Worm (Caenorhabditis elegans) whole organism, L2 larva: ENCODE data around the gene M70.5.

Experiments
- C34F6.9 ChIP-seq: fragments of 150-350 bp; optimal IDR thresholded peaks from 2 replicates; lab custom pipeline; 2014; ENCODE audit warnings: missing biosample characterization, missing genetic modification characterization
- F13H6.1 ChIP-seq: sonication (generic microtip); optimal IDR thresholded peaks from 2 replicates; lab custom pipeline; 2016; ENCODE audit warnings: missing genetic modification characterization, missing compliant biosample characterization
- R02D3.7 ChIP-seq: fragments of 150-350 bp; optimal IDR thresholded peaks from 2 replicates; lab custom pipeline; 2014; ENCODE audit warnings: missing biosample characterization, missing genetic modification characterization
- Y55F3AM.14 ChIP-seq: fragments of 200-800 bp; sonication (Bioruptor generic); optimal IDR thresholded peaks from 2 replicates; lab custom pipeline; 2018; ENCODE audit warnings: mild to moderate bottlenecking, missing genetic modification characterization, missing compliant biosample characterization
- ZK546.5 ChIP-seq: sonication (generic microtip); optimal IDR thresholded peaks from 2 replicates; lab custom pipeline; 2017; ENCODE audit warnings: missing biosample characterization, missing genetic modification characterization
- alr-1 ChIP-seq: fragments of 150-350 bp; optimal IDR thresholded peaks from 2 replicates; lab custom pipeline; 2014; ENCODE audit warnings: missing biosample characterization, missing genetic modification characterization
- aly-2 ChIP-seq: fragments of 150-350 bp; optimal IDR thresholded peaks from 2 replicates; lab custom pipeline; 2014; ENCODE audit warnings: missing biosample characterization, missing genetic modification characterization
- ama-1 ChIP-seq: fragments of 150-350 bp; optimal IDR thresholded peaks from 2 replicates; lab custom pipeline; 2018; ENCODE audit warnings: inconsistent platforms
- blmp-1 ChIP-seq: sonication (generic microtip); optimal IDR thresholded peaks from 2 replicates; lab custom pipeline; 2017; ENCODE audit warnings: missing genetic modification characterization, mild to moderate bottlenecking, missing compliant biosample characterization, antibody characterized with exemption, moderate library complexity; ENCODE audit not compliant: insufficient read depth
- ceh-16 ChIP-seq: fragments of 150-350 bp; optimal IDR thresholded peaks from 2 replicates; lab custom pipeline; 2014; ENCODE audit warnings: missing biosample characterization, missing genetic modification characterization
- ceh-82 ChIP-seq: fragments of 150-350 bp; optimal IDR thresholded peaks from 2 replicates; lab custom pipeline; 2014; ENCODE audit warnings: missing biosample characterization, missing genetic modification characterization
- crh-2 ChIP-seq: sonication (generic microtip); optimal IDR thresholded peaks from 2 replicates; lab custom pipeline; 2017; ENCODE audit warnings: missing biosample characterization, missing genetic modification characterization
- dmd-4 ChIP-seq: sonication (generic microtip); optimal IDR thresholded peaks from 2 replicates; lab custom pipeline; 2017; ENCODE audit warnings: missing biosample characterization, missing genetic modification characterization
- egl-27 ChIP-seq: sonication (generic microtip); optimal IDR thresholded peaks from 3 replicates; lab custom pipeline; 2017; ENCODE audit warnings: missing biosample characterization, missing genetic modification reagents, missing genetic modification characterization
- elt-1 ChIP-seq: fragments of 150-350 bp; optimal IDR thresholded peaks from 2 replicates; lab custom pipeline; 2014; ENCODE audit warnings: missing biosample characterization, missing genetic modification characterization
- elt-3 ChIP-seq: sonication (generic microtip); optimal IDR thresholded peaks from 2 replicates; lab custom pipeline; 2017; ENCODE audit warnings: missing biosample characterization, missing genetic modification characterization
- fos-1 ChIP-seq: fragments of 150-350 bp; optimal IDR thresholded peaks from 2 replicates; lab custom pipeline; 2014; ENCODE audit warnings: missing biosample characterization, missing genetic modification characterization
- gmeb-1 ChIP-seq: fragments of 150-350 bp; optimal IDR thresholded peaks from 2 replicates; lab custom pipeline; 2014; ENCODE audit warnings: missing biosample characterization, missing genetic modification characterization
- lin-11 ChIP-seq: fragments of 150-350 bp; sonication (generic microtip); optimal IDR thresholded peaks from 2 replicates; lab custom pipeline; 2014; ENCODE audit warnings: missing biosample characterization, missing genetic modification characterization, inconsistent platforms, mixed read lengths
- lin-13 ChIP-seq: fragments of 150-350 bp; optimal IDR thresholded peaks from 2 replicates; lab custom pipeline; 2014; ENCODE audit warnings: missing biosample characterization, missing genetic modification reagents, missing genetic modification characterization
- lin-39 ChIP-seq: fragments of 150-350 bp; optimal IDR thresholded peaks from 2 replicates; lab custom pipeline; 2014; ENCODE audit warnings: missing biosample characterization, missing genetic modification reagents, missing genetic modification characterization
- lsy-2 ChIP-seq, 2 experiments: fragments of 150-350 bp in 1 of 2; sonication (generic microtip) in 1 of 2; optimal IDR thresholded peaks; 2 replicates each; lab custom pipeline; 2014 to 2017; ENCODE audit warnings: missing biosample characterization in 2 of 2, missing genetic modification characterization in 2 of 2
- mab-5 ChIP-seq: fragments of 150-350 bp; optimal IDR thresholded peaks from 2 replicates; lab custom pipeline; 2014; ENCODE audit warnings: missing biosample characterization, missing genetic modification characterization
- mbf-1 ChIP-seq: sonication (generic microtip); optimal IDR thresholded peaks from 2 replicates; lab custom pipeline; 2017; ENCODE audit warnings: missing biosample characterization, missing genetic modification characterization
- mdl-1 ChIP-seq, 2 experiments: fragments of 150-350 bp in 1 of 2; sonication (generic microtip) in 1 of 2; optimal IDR thresholded peaks; 2 replicates each; lab custom pipeline; 2017; ENCODE audit warnings: missing biosample characterization in 2 of 2, missing genetic modification characterization in 2 of 2
- nhr-10 ChIP-seq: sonication (generic microtip); optimal IDR thresholded peaks from 2 replicates; lab custom pipeline; 2017; ENCODE audit warnings: missing biosample characterization, missing genetic modification characterization
- nhr-11 ChIP-seq: fragments of 150-350 bp; optimal IDR thresholded peaks from 2 replicates; lab custom pipeline; 2014; ENCODE audit warnings: missing biosample characterization, missing genetic modification characterization
- nhr-12 ChIP-seq: fragments of 150-350 bp; optimal IDR thresholded peaks from 2 replicates; lab custom pipeline; 2014; ENCODE audit warnings: missing biosample characterization, missing genetic modification characterization
- nhr-129 ChIP-seq: fragments of 150-350 bp; optimal IDR thresholded peaks from 2 replicates; lab custom pipeline; 2014; ENCODE audit warnings: missing biosample characterization, missing genetic modification characterization
- nhr-21 ChIP-seq: fragments of 150-350 bp; optimal IDR thresholded peaks from 2 replicates; lab custom pipeline; 2014; ENCODE audit warnings: missing biosample characterization, missing genetic modification characterization
- nhr-23 ChIP-seq: fragments of 150-350 bp; optimal IDR thresholded peaks from 2 replicates; lab custom pipeline; 2014; ENCODE audit warnings: missing biosample characterization, missing genetic modification reagents, missing genetic modification characterization
- nhr-237 ChIP-seq: fragments of 150-350 bp; optimal IDR thresholded peaks from 2 replicates; lab custom pipeline; 2014; ENCODE audit warnings: missing biosample characterization, missing genetic modification characterization
- nhr-25 ChIP-seq: fragments of 150-350 bp; sonication (generic microtip); optimal IDR thresholded peaks from 3 replicates; lab custom pipeline; 2014; ENCODE audit warnings: missing biosample characterization, missing genetic modification characterization
- nhr-6 ChIP-seq: fragments of 150-350 bp; optimal IDR thresholded peaks from 2 replicates; lab custom pipeline; 2014; ENCODE audit warnings: missing biosample characterization, missing genetic modification characterization
- nhr-77 ChIP-seq: fragments of 150-350 bp; optimal IDR thresholded peaks from 2 replicates; lab custom pipeline; 2014; ENCODE audit warnings: missing biosample characterization, missing genetic modification characterization
- peb-1 ChIP-seq: fragments of 150-350 bp; optimal IDR thresholded peaks from 2 replicates; lab custom pipeline; 2014; ENCODE audit warnings: missing biosample characterization, missing genetic modification characterization
- sem-4 ChIP-seq: fragments of 150-350 bp; optimal IDR thresholded peaks from 2 replicates; lab custom pipeline; 2014; ENCODE audit warnings: missing biosample characterization, missing genetic modification reagents, missing genetic modification characterization
- skn-1 ChIP-seq: sonication (generic microtip); optimal IDR thresholded peaks from 2 replicates; lab custom pipeline; 2017; ENCODE audit warnings: missing biosample characterization, missing genetic modification characterization
- sma-9 ChIP-seq, 2 experiments: fragments of 150-350 bp in 1 of 2; sonication (generic microtip) in 1 of 2; optimal IDR thresholded peaks; 2 replicates each; lab custom pipeline; 2014 to 2016; ENCODE audit warnings: missing genetic modification characterization in 2 of 2, mild to moderate bottlenecking in 1 of 2, missing biosample characterization in 1 of 2, missing compliant biosample characterization in 1 of 2, missing genetic modification reagents in 1 of 2, moderate library complexity in 1 of 2
- snpc-4 ChIP-seq: fragments of 150-350 bp; optimal IDR thresholded peaks from 2 replicates; lab custom pipeline; 2014; ENCODE audit warnings: missing biosample characterization, missing genetic modification characterization
- unc-39 ChIP-seq: fragments of 150-350 bp; optimal IDR thresholded peaks from 2 replicates; lab custom pipeline; 2014; ENCODE audit warnings: missing biosample characterization, missing genetic modification characterization
- unc-55 ChIP-seq: fragments of 150-350 bp; sonication (generic microtip); optimal IDR thresholded peaks from 3 replicates; lab custom pipeline; 2014; ENCODE audit warnings: missing biosample characterization, missing genetic modification reagents, missing genetic modification characterization
- unc-62 ChIP-seq: fragments of 150-350 bp; optimal IDR thresholded peaks from 2 replicates; lab custom pipeline; 2014; ENCODE audit warnings: missing biosample characterization, missing genetic modification reagents, missing genetic modification characterization
- ztf-1 ChIP-seq: fragments of 200-800 bp; sonication (Bioruptor generic); conservative IDR thresholded peaks from 2 replicates; pipeline ENCODE4 v1.3.6; 2022; ENCODE audit warnings: missing genetic modification characterization, missing compliant biosample characterization
- ztf-11 ChIP-seq: sonication (generic microtip); optimal IDR thresholded peaks from 2 replicates; lab custom pipeline; 2017; ENCODE audit warnings: missing biosample characterization, missing genetic modification characterization

Gene M70.5

ce11 chrIV:2222528-2222927, 52.9 kb downstream of the M70.5 start, which contains the start of gene fnip-2:
fnip-2 (plus strand) TSS chrIV:2222828.
- TF ChIP-seq elt-1 (tag; lab: Kevin White, UChicago) = no peak
- no peak for TF ChIP-seq lsy-2 (tag; optimal IDR thresholded peaks at IDR 0.05; lab: Kevin White, UChicago)
- TF ChIP-seq lin-13 (GFP tag; lab: Kevin White, UChicago) = no peak
- TF ChIP-seq C34F6.9 (tag; lab: Kevin White, UChicago) = no peak
- TF ChIP-seq F13H6.1 (tag; lab: Kevin White, UChicago) = no peak
- no peak for TF ChIP-seq snpc-4 (tag; lab: Kevin White, UChicago)
- TF ChIP-seq skn-1 (tag; lab: Kevin White, UChicago) = no peak
- TF ChIP-seq mab-5 (tag; lab: Kevin White, UChicago) = no peak
- no peak for TF ChIP-seq elt-3
- no peak for TF ChIP-seq ZK546.5 (tag; lab: Kevin White, UChicago)
- no peak for TF ChIP-seq nhr-23 (tag; lab: Kevin White, UChicago)
- TF ChIP-seq mbf-1 = no peak
- no peak for TF ChIP-seq fos-1 (tag; lab: Kevin White, UChicago)
- TF ChIP-seq mdl-1 (tag; optimal IDR thresholded peaks at IDR 0.05; lab: Kevin White, UChicago) = no peak
- TF ChIP-seq peb-1 (tag; lab: Kevin White, UChicago) = no peak
- no peak for TF ChIP-seq nhr-77 (tag; lab: Kevin White, UChicago)
- TF ChIP-seq unc-39 (tag; lab: Kevin White, UChicago) = no peak
- no peak for TF ChIP-seq nhr-237 (tag; lab: Kevin White, UChicago)
- TF ChIP-seq lin-39 (tag; lab: Kevin White, UChicago) = no peak
- TF ChIP-seq, all 48 proteins: peak for 0

ce11 chrIV:2221350-2221749, 54.1 kb downstream of the M70.5 start:
- no peak for TF ChIP-seq gmeb-1
- TF ChIP-seq nhr-129 (tag; lab: Kevin White, UChicago) = peak; percentile 37
- TF ChIP-seq ama-1 (lab: Kevin White, UChicago) = peak; percentile 4

ce11 chrIV:2220896-2221295, 54.5 kb downstream of the M70.5 start:
- TF ChIP-seq ceh-82 (tag; lab: Kevin White, UChicago) (no peak), unc-55 (GFP tag; lab: Kevin White, UChicago) (no peak), dmd-4 (tag; lab: Kevin White, UChicago) (no peak), unc-39 (tag; lab: Kevin White, UChicago) (no peak), egl-27 (tag; lab: Kevin White, UChicago) (no peak)

- no peak for TF ChIP-seq nhr-11 (tag; lab: Kevin White, UChicago)
- no peak for TF ChIP-seq unc-62
- TF ChIP-seq Y55F3AM.14 (GFP tag; lab: Kevin White, UChicago) = no peak
- TF ChIP-seq F13H6.1 (tag; lab: Kevin White, UChicago) = no peak
- TF ChIP-seq elt-3 = no peak
- TF ChIP-seq alr-1 (tag; lab: Kevin White, UChicago) = no peak
- TF ChIP-seq egl-27 (tag; lab: Kevin White, UChicago) = no peak
- no peak for TF ChIP-seq aly-2 (tag; lab: Kevin White, UChicago)
- no peak for TF ChIP-seq snpc-4 (tag; lab: Kevin White, UChicago)
- no peak for TF ChIP-seq ztf-11
- TF ChIP-seq sma-9 (GFP tag; optimal IDR thresholded peaks at IDR 0.05; lab: Kevin White, UChicago) = peak; percentile 85
- no peak for TF ChIP-seq sma-9 (tag; optimal IDR thresholded peaks at IDR 0.05; lab: Kevin White, UChicago)
- no peak for TF ChIP-seq nhr-10 (tag; lab: Kevin White, UChicago)
- TF ChIP-seq nhr-25 (tag; lab: Kevin White, UChicago) = peak; percentile 25
- TF ChIP-seq sem-4 (tag; lab: Kevin White, UChicago) = peak; percentile 29
- TF ChIP-seq lsy-2 (tag; optimal IDR thresholded peaks at IDR 0.05; lab: Kevin White, UChicago) = peak in 1 of 2 experiments; percentile 40
- TF ChIP-seq nhr-23 (tag; lab: Kevin White, UChicago) = no peak
- TF ChIP-seq dmd-4 (tag; lab: Kevin White, UChicago) = no peak
- TF ChIP-seq ceh-82 (tag; lab: Kevin White, UChicago) = no peak
- TF ChIP-seq blmp-1 (tag; lab: Kevin White, UChicago) = no peak
- TF ChIP-seq mdl-1 (tag; optimal IDR thresholded peaks at IDR 0.05; lab: Kevin White, UChicago) = no peak
- TF ChIP-seq ZK546.5 (tag; lab: Kevin White, UChicago) = no peak
- peak; percentile 70 for TF ChIP-seq gmeb-1
- no peak for TF ChIP-seq mbf-1
- TF ChIP-seq nhr-6 (tag; lab: Kevin White, UChicago) = peak; percentile 12
- TF ChIP-seq nhr-237 (tag; lab: Kevin White, UChicago) = no peak
- no peak for TF ChIP-seq ztf-1 (GFP tag; lab: Robert Waterston, UW)
- TF ChIP-seq C34F6.9 (tag; lab: Kevin White, UChicago) = peak; percentile 58
- no peak for TF ChIP-seq lin-13 (GFP tag; lab: Kevin White, UChicago)
- no peak for TF ChIP-seq lin-11 (tag; lab: Kevin White, UChicago)
- peak; percentile 17 for TF ChIP-seq nhr-21 (tag; lab: Kevin White, UChicago)
- TF ChIP-seq skn-1 (tag; lab: Kevin White, UChicago) = no peak
- TF ChIP-seq crh-2 (tag; lab: Kevin White, UChicago) = peak; percentile 63
- TF ChIP-seq R02D3.7 = no peak
- TF ChIP-seq ceh-16 (tag; lab: Kevin White, UChicago) = no peak
- no peak for TF ChIP-seq lin-39 (tag; lab: Kevin White, UChicago)
- TF ChIP-seq nhr-12 (tag; lab: Kevin White, UChicago) = no peak
- no peak for TF ChIP-seq fos-1 (tag; lab: Kevin White, UChicago)
- TF ChIP-seq elt-1 (tag; lab: Kevin White, UChicago) = no peak
- TF ChIP-seq nhr-129 (tag; lab: Kevin White, UChicago) = peak; percentile 87
These were observed 55.3 kb downstream of the M70.5 start for ce11 chrIV:2220147-2220546.
